Worm (Caenorhabditis elegans) whole organism, L4 larva: Measurements from ENCODE around the gene ndub-6.

ENCODE experiments used
- F49E8.2 ChIP-seq: sonication (generic microtip); optimal IDR thresholded peaks from 2 replicates; lab custom pipeline; 2016; ENCODE audit warnings: missing compliant biosample characterization, mild to moderate bottlenecking, missing genetic modification characterization, borderline replicate concordance
- T20F7.1 ChIP-seq: fragments of 200-800 bp; sonication (Bioruptor generic); optimal IDR thresholded peaks from 2 replicates; lab custom pipeline; 2018; ENCODE audit warnings: mild to moderate bottlenecking, missing genetic modification characterization, missing compliant biosample characterization
- Y48G9A.11 ChIP-seq: fragments of 200-800 bp; sonication (Bioruptor generic); IDR thresholded peaks from 2 replicates; pipeline ENCODE4 v1.3.6; 2022; ENCODE audit warnings: missing genetic modification reagents, missing genetic modification characterization, missing compliant biosample characterization
- aha-1 ChIP-seq: fragments of 150-350 bp; peaks from one replicate; lab custom pipeline; 2014; ENCODE audit warnings: missing biosample characterization, missing genetic modification characterization
- arid-1 ChIP-seq: fragments of 200-800 bp; sonication (Bioruptor generic); conservative IDR thresholded peaks from 2 replicates; pipeline ENCODE4 v1.3.6; 2022; ENCODE audit warnings: missing genetic modification reagents, missing genetic modification characterization, missing compliant biosample characterization
- ceh-44 ChIP-seq: fragments of 200-800 bp; sonication (Bioruptor generic); IDR thresholded peaks from 2 replicates; pipeline ENCODE4 v1.3.6; 2022; ENCODE audit warnings: missing genetic modification reagents, missing genetic modification characterization, missing compliant biosample characterization
- cey-2 ChIP-seq: sonication (generic microtip); optimal IDR thresholded peaks from 3 replicates; lab custom pipeline; 2017; ENCODE audit warnings: missing genetic modification characterization, mild to moderate bottlenecking, missing compliant biosample characterization, antibody characterized with exemption, borderline replicate concordance; ENCODE audit not compliant: insufficient read depth
- daf-16 ChIP-seq, 3 experiments: sonication (generic microtip); optimal IDR thresholded peaks; 2 replicates each; lab custom pipeline; 2016 to 2017; ENCODE audit warnings: missing genetic modification characterization in 3 of 3, missing genetic modification reagents in 3 of 3, mild to moderate bottlenecking in 2 of 3, missing compliant biosample characterization in 2 of 3, missing biosample characterization in 1 of 3, moderate library complexity in 1 of 3
- dmd-6 ChIP-seq: fragments of 200-800 bp; sonication (Bioruptor generic); IDR thresholded peaks from 2 replicates; pipeline ENCODE4 v1.3.6; 2022; ENCODE audit warnings: missing genetic modification reagents, missing genetic modification characterization, missing compliant biosample characterization
- dmd-8 ChIP-seq: fragments of 200-800 bp; sonication (Bioruptor generic); IDR thresholded peaks from 2 replicates; pipeline ENCODE4 v1.3.6; 2022; ENCODE audit warnings: missing genetic modification characterization, missing compliant biosample characterization
- egl-27 ChIP-seq: sonication (generic microtip); optimal IDR thresholded peaks from 3 replicates; lab custom pipeline; 2017; ENCODE audit warnings: missing biosample characterization, missing genetic modification reagents, missing genetic modification characterization
- egl-43 ChIP-seq: fragments of 200-800 bp; sonication (Bioruptor generic); IDR thresholded peaks from 2 replicates; pipeline ENCODE4 v1.3.6; 2022; ENCODE audit warnings: missing genetic modification reagents, missing genetic modification characterization, missing compliant biosample characterization
- fkh-10 ChIP-seq: fragments of 150-350 bp; optimal IDR thresholded peaks from 2 replicates; lab custom pipeline; 2014; ENCODE audit warnings: missing biosample characterization, missing genetic modification reagents, missing genetic modification characterization
- hlh-30 ChIP-seq: sonication (generic microtip); optimal IDR thresholded peaks from 2 replicates; lab custom pipeline; 2017; ENCODE audit warnings: antibody characterized with exemption, mild to moderate bottlenecking, missing genetic modification characterization, missing compliant biosample characterization; ENCODE audit not compliant: insufficient read depth
- hmg-1.1 ChIP-seq: fragments of 200-800 bp; sonication (Bioruptor generic); IDR thresholded peaks from 2 replicates; pipeline ENCODE4 v1.3.6; 2022; ENCODE audit warnings: missing genetic modification reagents, missing genetic modification characterization, missing compliant biosample characterization
- lin-38 ChIP-seq: fragments of 200-800 bp; sonication (Bioruptor generic); IDR thresholded peaks from 2 replicates; pipeline ENCODE4 v1.3.6; 2022; ENCODE audit warnings: missing genetic modification reagents, missing genetic modification characterization, missing compliant biosample characterization
- lin-39 ChIP-seq: fragments of 150-350 bp; optimal IDR thresholded peaks from 2 replicates; lab custom pipeline; 2014; ENCODE audit warnings: missing biosample characterization, missing genetic modification reagents, missing genetic modification characterization
- lsy-2 ChIP-seq, 2 experiments: fragments of 150-350 bp in 1 of 2; sonication (generic microtip) in 1 of 2; optimal IDR thresholded peaks; 2 replicates each; lab custom pipeline; 2014 to 2017; ENCODE audit warnings: missing biosample characterization in 2 of 2, missing genetic modification characterization in 2 of 2
- mes-2 ChIP-seq: sonication (generic microtip); optimal IDR thresholded peaks from 2 replicates; lab custom pipeline; 2016; ENCODE audit warnings: missing genotype, mild to moderate bottlenecking, missing genetic modification characterization, missing compliant biosample characterization; ENCODE audit not compliant: poor library complexity, severe bottlenecking
- nhr-10 ChIP-seq: fragments of 150-350 bp; optimal IDR thresholded peaks from 2 replicates; lab custom pipeline; 2014; ENCODE audit warnings: missing biosample characterization, missing genetic modification characterization
- nhr-11 ChIP-seq: fragments of 150-350 bp; optimal IDR thresholded peaks from 2 replicates; lab custom pipeline; 2014; ENCODE audit warnings: missing biosample characterization, missing genetic modification characterization
- nhr-77 ChIP-seq: fragments of 150-350 bp; optimal IDR thresholded peaks from 2 replicates; lab custom pipeline; 2014; ENCODE audit warnings: missing biosample characterization, missing genetic modification characterization
- php-3 ChIP-seq: fragments of 200-800 bp; sonication (Bioruptor generic); IDR thresholded peaks from 2 replicates; pipeline ENCODE4 v1.3.6; 2022; ENCODE audit warnings: missing genetic modification reagents, missing genetic modification characterization, missing compliant biosample characterization
- skn-1 ChIP-seq: fragments of 150-350 bp; optimal IDR thresholded peaks from 2 replicates; lab custom pipeline; 2014; ENCODE audit warnings: missing biosample characterization, missing genetic modification characterization
- snpc-1.2 ChIP-seq: fragments of 200-800 bp; sonication (Bioruptor generic); IDR thresholded peaks from 2 replicates; pipeline ENCODE4 v1.3.6; 2022; ENCODE audit warnings: missing genetic modification reagents, missing genetic modification characterization, missing compliant biosample characterization
- spr-3 ChIP-seq: fragments of 200-800 bp; sonication (Bioruptor generic); optimal IDR thresholded peaks from 2 replicates; lab custom pipeline; 2018; ENCODE audit warnings: mild to moderate bottlenecking, missing genetic modification characterization, missing compliant biosample characterization
- unc-130 ChIP-seq: sonication (generic microtip); optimal IDR thresholded peaks from 2 replicates; lab custom pipeline; 2016; ENCODE audit warnings: missing genetic modification reagents, missing genetic modification characterization, missing compliant biosample characterization
- unc-39 ChIP-seq: sonication (generic microtip); optimal IDR thresholded peaks from 2 replicates; lab custom pipeline; 2017; ENCODE audit warnings: missing biosample characterization, missing genetic modification characterization
- unc-62 ChIP-seq, 3 experiments: fragments of 150-350 bp in 1 of 3; sonication (generic microtip); optimal IDR thresholded peaks in 2 of 3; peaks in 1 of 3; 1 replicate in 1 of 3; 2 replicates in 2 of 3; lab custom pipeline; 2014 to 2017; ENCODE audit warnings: missing biosample characterization in 3 of 3, missing genetic modification characterization in 3 of 3, missing genetic modification reagents in 3 of 3, missing genotype in 1 of 3
- zag-1 ChIP-seq: fragments of 150-350 bp; optimal IDR thresholded peaks from 2 replicates; lab custom pipeline; 2014; ENCODE audit warnings: missing biosample characterization, missing genetic modification characterization
- zip-11 ChIP-seq: fragments of 200-800 bp; sonication (Bioruptor generic); IDR thresholded peaks from 2 replicates; pipeline ENCODE4 v1.3.6; 2022; ENCODE audit warnings: missing genetic modification characterization, missing compliant biosample characterization
- zip-2 ChIP-seq: fragments of 150-350 bp; optimal IDR thresholded peaks from 2 replicates; lab custom pipeline; 2014; ENCODE audit warnings: missing biosample characterization, missing genetic modification characterization
- ztf-7 ChIP-seq: fragments of 150-350 bp; optimal IDR thresholded peaks from 2 replicates; lab custom pipeline; 2014; ENCODE audit warnings: missing biosample characterization, missing genetic modification characterization

ndub-6 gene

DNA sequence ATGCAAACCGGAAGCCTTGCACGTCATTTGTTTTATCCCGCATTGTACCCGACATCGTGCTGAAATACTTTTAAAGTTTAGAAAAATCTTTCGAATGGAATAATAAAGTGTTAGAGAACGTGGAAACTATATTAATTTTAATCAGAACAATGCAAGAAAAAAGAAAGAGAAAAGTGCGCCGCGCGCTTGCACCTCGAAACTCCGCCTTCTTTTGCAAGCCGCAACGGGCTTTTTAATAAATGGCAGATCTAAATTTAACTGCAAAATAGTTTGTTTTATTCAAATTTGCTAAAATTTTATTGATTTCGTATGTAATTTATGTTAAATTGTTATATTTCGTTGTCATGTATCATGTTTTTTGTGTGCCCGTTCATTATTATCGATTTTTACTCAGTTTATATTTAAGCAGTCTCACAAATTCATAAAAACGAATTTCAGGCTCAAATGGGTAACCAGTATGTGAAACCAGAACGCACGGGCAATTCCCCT, at the start of gene ndub-6, which contains the start of gene acl-3:
TSS of gene ndub-6 (plus strand) at position 439 of the 489 bp plus-strand sequence.
TSS of gene acl-3 (minus strand) at position 59 of the 489 bp plus-strand sequence.
- TF ChIP-seq daf-16 (GFP tag; optimal IDR thresholded peaks at IDR 0.05; lab: Kevin White, UChicago) (no peak), daf-16 (tag; optimal IDR thresholded peaks at IDR 0.05; lab: Kevin White, UChicago) (peak; percentile 14), mes-2 (peak; percentile 64), nhr-10 (tag; lab: Kevin White, UChicago) (no peak)

DNA sequence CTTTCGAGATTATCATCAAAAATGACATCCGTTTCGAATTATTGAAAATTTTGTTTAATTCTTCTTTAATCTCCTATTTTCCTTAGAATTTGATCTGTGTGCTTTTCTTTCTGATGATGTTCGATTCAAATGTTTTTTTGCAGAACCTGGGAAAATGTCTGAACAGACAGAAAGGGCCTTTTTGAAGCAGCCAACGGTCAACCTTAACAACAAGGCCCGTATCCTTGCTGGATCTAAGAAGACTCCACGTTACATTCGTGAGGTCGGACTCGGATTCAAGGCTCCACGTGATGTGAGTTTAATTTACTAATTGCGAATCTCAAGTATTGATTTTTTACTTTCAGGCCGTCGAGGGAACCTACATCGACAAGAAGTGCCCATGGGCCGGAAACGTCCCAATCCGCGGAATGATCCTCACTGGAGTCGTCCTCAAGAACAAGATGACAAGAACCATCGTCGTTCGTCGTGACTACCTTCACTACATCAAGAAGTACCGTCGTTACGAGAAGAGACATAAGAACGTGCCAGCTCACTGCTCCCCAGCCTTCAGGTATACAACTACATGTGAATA, 49.6 kb upstream of the ndub-6 start, which contains the start of gene rps-11:
TSS of gene rps-11 (plus strand) at position 144 of the 571 bp plus-strand sequence.
- no peak for TF ChIP-seq unc-62 (GFP tag; optimal IDR thresholded peaks at IDR 0.05 in 1 of 2; lab: Kevin White, UChicago)
- TF ChIP-seq unc-62 (tag; optimal IDR thresholded peaks at IDR 0.05; lab: Kevin White, UChicago), result no peak
- no peak for TF ChIP-seq unc-39
- no peak for TF ChIP-seq spr-3 (GFP tag; lab: Kevin White, UChicago)
- TF ChIP-seq hmg-1.1 (GFP tag; lab: Robert Waterston, UW), result no peak
- no peak for TF ChIP-seq ztf-7 (tag; lab: Kevin White, UChicago)
- 0 out of 2 replicates have a peak, but pooled peaks have one; percentile 6 for TF ChIP-seq egl-43
- TF ChIP-seq dmd-6 (GFP tag; lab: Robert Waterston, UW), result no peak
- TF ChIP-seq arid-1 (GFP tag; lab: Robert Waterston, UW), result no peak
- TF ChIP-seq aha-1 (tag; lab: Kevin White, UChicago), result peak; percentile 92

- peak; percentile 13 for TF ChIP-seq aha-1 (tag; lab: Kevin White, UChicago)
- TF ChIP-seq spr-3 (GFP tag; lab: Kevin White, UChicago), result no peak
- TF ChIP-seq egl-27, result no peak
- no peak for TF ChIP-seq Y48G9A.11 (GFP tag; lab: Robert Waterston, UW)
- TF ChIP-seq fkh-10 (GFP tag; lab: Kevin White, UChicago), result no peak
- TF ChIP-seq snpc-1.2 (GFP tag; lab: Robert Waterston, UW), result peak; percentile 40; the same call in 1 of the 2 replicates
- TF ChIP-seq F49E8.2 (tag; lab: Kevin White, UChicago), result peak; percentile 6
- TF ChIP-seq ceh-44 (GFP tag; lab: Robert Waterston, UW), result no peak
- no peak for TF ChIP-seq lin-39
- TF ChIP-seq unc-62 (GFP tag; optimal IDR thresholded peaks at IDR 0.05 in 1 of 2; lab: Kevin White, UChicago), result peak in 1 of 2 experiments; percentile 96
- no peak for TF ChIP-seq unc-62 (tag; optimal IDR thresholded peaks at IDR 0.05; lab: Kevin White, UChicago)
- TF ChIP-seq skn-1 (tag; lab: Kevin White, UChicago), result no peak
- no peak for TF ChIP-seq lsy-2 (tag; optimal IDR thresholded peaks at IDR 0.05; lab: Kevin White, UChicago)
- TF ChIP-seq zag-1 (tag; lab: Kevin White, UChicago), result no peak
- TF ChIP-seq unc-130 (GFP tag; lab: Kevin White, UChicago), result no peak
- no peak for TF ChIP-seq cey-2 (tag; lab: Kevin White, UChicago)
- no peak for TF ChIP-seq php-3 (GFP tag; lab: Robert Waterston, UW)
- TF ChIP-seq T20F7.1 (GFP tag; lab: Kevin White, UChicago), result no peak
- no peak for TF ChIP-seq daf-16 (GFP tag; optimal IDR thresholded peaks at IDR 0.05; lab: Kevin White, UChicago)
- TF ChIP-seq daf-16 (tag; optimal IDR thresholded peaks at IDR 0.05; lab: Kevin White, UChicago), result peak; percentile 21
- no peak for TF ChIP-seq zip-11 (GFP tag; lab: Robert Waterston, UW)
- no peak for TF ChIP-seq nhr-10 (tag; lab: Kevin White, UChicago)
- peak; percentile 47 for TF ChIP-seq lin-38 (GFP tag; lab: Robert Waterston, UW)
- TF ChIP-seq arid-1 (GFP tag; lab: Robert Waterston, UW), result no peak
- TF ChIP-seq zip-2 (tag; lab: Kevin White, UChicago), result no peak
- no peak for TF ChIP-seq nhr-11 (tag; lab: Kevin White, UChicago)
- TF ChIP-seq nhr-77 (tag; lab: Kevin White, UChicago), result no peak
- TF ChIP-seq hlh-30 (tag; lab: Kevin White, UChicago), result no peak
- no peak for TF ChIP-seq dmd-8 (GFP tag; lab: Robert Waterston, UW)
Measured at ce11 chrIV:11603265-11603840, 48.9 kb upstream of the ndub-6 start.
